Worm (Caenorhabditis elegans): ENCODE measurements around the gene otub-4.

- no peak for TF ChIP-seq nhr-28 (tag; optimal IDR thresholded peaks at IDR 0.05)
- TF ChIP-seq unc-62 (GFP tag; optimal IDR thresholded peaks at IDR 0.05), result no peak
- TF ChIP-seq ces-1 (GFP tag; optimal IDR thresholded peaks at IDR 0.05), result peak; percentile 34
- TF ChIP-seq lsy-2 (tag; optimal IDR thresholded peaks at IDR 0.05), result peak; percentile 57
- TF ChIP-seq pha-4 (tag; optimal IDR thresholded peaks at IDR 0.05), result peak; percentile 59
- TF ChIP-seq lin-13 (tag; optimal IDR thresholded peaks at IDR 0.05), result peak; percentile 14
- no peak for TF ChIP-seq snpc-4 (tag; optimal IDR thresholded peaks at IDR 0.05)
- TF ChIP-seq blmp-1 (tag; optimal IDR thresholded peaks at IDR 0.05), result no peak
- no peak for TF ChIP-seq ceh-83 (GFP tag; optimal IDR thresholded peaks at IDR 0.05)
- no peak for TF ChIP-seq ceh-43 (GFP tag; optimal IDR thresholded peaks at IDR 0.05)
- no peak for TF ChIP-seq ceh-39 (tag; optimal IDR thresholded peaks at IDR 0.05)
- TF ChIP-seq mep-1 (tag; optimal IDR thresholded peaks at IDR 0.05), result peak; percentile 51
- no peak for TF ChIP-seq unc-39 (tag; optimal IDR thresholded peaks at IDR 0.05)
Measured at ce11 chrIV:3385337-3386215, 7.6 kb upstream of the otub-4 start, which contains the start of gene mai-2.

Data from whole organism, mixed stage, embryonic.